Fruit fly (Drosophila melanogaster) whole organism, embryonic: Measurements from ENCODE around the gene qtc.

ENCODE experiments used
- Atf6 ChIP-seq: fragments of 200-800 bp; sonication (Bioruptor generic); IDR thresholded peaks from 2 replicates; pipeline ENCODE4 v1.3.6; 2022; ENCODE audit warnings: missing biosample characterization, missing genetic modification characterization
- CG12071 ChIP-seq: fragments of 200-800 bp; sonication (Bioruptor generic); optimal IDR thresholded peaks from 3 replicates; lab custom pipeline; 2018; ENCODE audit warnings: missing biosample characterization, mild to moderate bottlenecking, missing genetic modification characterization
- CG12391 ChIP-seq: fragments of 200-800 bp; sonication (Bioruptor generic); optimal IDR thresholded peaks from 3 replicates; lab custom pipeline; 2018; ENCODE audit warnings: missing biosample characterization, mild to moderate bottlenecking, missing genetic modification characterization, moderate library complexity
- CG12769 ChIP-seq: fragments of 200-800 bp; sonication (Bioruptor generic); optimal IDR thresholded peaks from 2 replicates; lab custom pipeline; 2019; ENCODE audit warnings: missing biosample characterization, mild to moderate bottlenecking, missing genetic modification characterization, moderate library complexity
- CG13424 ChIP-seq: fragments of 200-800 bp; sonication (Bioruptor generic); optimal IDR thresholded peaks from 2 replicates; lab custom pipeline; 2019; ENCODE audit warnings: missing biosample characterization, mild to moderate bottlenecking, missing genetic modification characterization, moderate library complexity
- CG17186 ChIP-seq: fragments of 200-800 bp; sonication (Bioruptor generic); optimal IDR thresholded peaks from 3 replicates; lab custom pipeline; 2017; ENCODE audit warnings: missing biosample characterization, missing genetic modification reagents, missing genetic modification characterization
- CG17361 ChIP-seq: fragments of 200-800 bp; sonication (Bioruptor generic); IDR thresholded peaks from 3 replicates; pipeline ENCODE4 v1.3.6; 2022; ENCODE audit warnings: missing biosample characterization, missing genetic modification characterization
- CG2120 ChIP-seq: fragments of 200-800 bp; sonication (Bioruptor generic); optimal IDR thresholded peaks from 3 replicates; lab custom pipeline; 2016; ENCODE audit warnings: missing biosample characterization, missing genetic modification characterization
- CG3847 ChIP-seq: fragments of 200-800 bp; sonication (Bioruptor generic); IDR thresholded peaks from 2 replicates; pipeline ENCODE4 v1.3.6; 2022; ENCODE audit warnings: missing biosample characterization, missing genetic modification characterization
- CG4360 ChIP-seq: fragments of 200-800 bp; sonication (Bioruptor generic); IDR thresholded peaks from 2 replicates; pipeline ENCODE4 v1.3.6; 2022; ENCODE audit warnings: missing biosample characterization, missing genetic modification characterization
- CG7963 ChIP-seq: fragments of 200-800 bp; sonication (Bioruptor generic); IDR thresholded peaks from 3 replicates; pipeline ENCODE4 v1.3.6; 2022; ENCODE audit warnings: missing biosample characterization, missing genetic modification characterization; ENCODE audit not compliant: partially characterized antibody
- CG8290 ChIP-seq, 3 experiments: fragments of 200-800 bp; sonication (Bioruptor generic); optimal IDR thresholded peaks; 2 replicates each; lab custom pipeline; 2016 to 2019; ENCODE audit warnings: missing biosample characterization in 3 of 3, missing genetic modification characterization in 3 of 3, mild to moderate bottlenecking in 2 of 3, moderate library complexity in 1 of 3
- CG8765 ChIP-seq: fragments of 200-800 bp; sonication (Bioruptor generic); IDR thresholded peaks from 2 replicates; pipeline ENCODE4 v1.3.6; 2022; ENCODE audit warnings: missing biosample characterization, missing genetic modification characterization
- CG9727 ChIP-seq: fragments of 200-800 bp; sonication (Bioruptor generic); optimal IDR thresholded peaks from 3 replicates; lab custom pipeline; 2017; ENCODE audit warnings: missing biosample characterization, mild to moderate bottlenecking, missing genetic modification characterization
- CHES-1-like ChIP-seq: fragments of 200-800 bp; sonication (Bioruptor generic); optimal IDR thresholded peaks from 2 replicates; lab custom pipeline; 2016; ENCODE audit warnings: missing biosample characterization, missing genetic modification characterization
- CTCF ChIP-seq: fragments of 200-800 bp; sonication (Bioruptor generic); optimal IDR thresholded peaks from 2 replicates; lab custom pipeline; 2017; ENCODE audit warnings: missing biosample characterization, mild to moderate bottlenecking, missing genetic modification characterization, moderate library complexity
- CoRest ChIP-seq: fragments of 200-800 bp; sonication (Bioruptor generic); optimal IDR thresholded peaks from 3 replicates; lab custom pipeline; 2018; ENCODE audit warnings: missing biosample characterization, mild to moderate bottlenecking, missing genetic modification characterization, moderate library complexity
- Dad ChIP-seq: fragments of 200-800 bp; sonication (Bioruptor generic); optimal IDR thresholded peaks from 3 replicates; lab custom pipeline; 2016; ENCODE audit warnings: missing biosample characterization, missing genetic modification characterization
- Doc3 ChIP-seq: fragments of 200-800 bp; sonication (Bioruptor generic); IDR thresholded peaks from 3 replicates; pipeline ENCODE4 v1.3.6; 2022; ENCODE audit warnings: missing biosample characterization, missing genetic modification characterization; ENCODE audit not compliant: partially characterized antibody
- E2f1 ChIP-seq: fragments of 200-800 bp; sonication (Bioruptor generic); IDR thresholded peaks from 2 replicates; pipeline ENCODE4 v1.3.6; 2022; ENCODE audit warnings: missing biosample characterization, missing genetic modification characterization
- E2f2 ChIP-seq: fragments of 200-800 bp; sonication (Bioruptor generic); IDR thresholded peaks from 2 replicates; pipeline ENCODE4 v1.3.6; 2022; ENCODE audit warnings: missing biosample characterization, missing genetic modification characterization
- Fer2 ChIP-seq: fragments of 200-800 bp; sonication (Bioruptor generic); optimal IDR thresholded peaks from 2 replicates; lab custom pipeline; 2018; ENCODE audit warnings: missing biosample characterization, mild to moderate bottlenecking, missing genetic modification characterization, moderate library complexity
- HLHmδ ChIP-seq: fragments of 200-800 bp; sonication (Bioruptor generic); optimal IDR thresholded peaks from 2 replicates; lab custom pipeline; 2018; ENCODE audit warnings: missing biosample characterization, mild to moderate bottlenecking, missing genetic modification characterization, moderate library complexity
- HmgZ ChIP-seq: fragments of 200-800 bp; sonication (Bioruptor generic); optimal IDR thresholded peaks from 2 replicates; lab custom pipeline; 2018; ENCODE audit warnings: missing biosample characterization, mild to moderate bottlenecking, missing genetic modification characterization
- Hr51 ChIP-seq, 2 experiments: fragments of 200-800 bp; sonication (Bioruptor generic); optimal IDR thresholded peaks; 2 replicates in 1 of 2; 3 replicates in 1 of 2; lab custom pipeline; 2016 to 2018; ENCODE audit warnings: missing biosample characterization in 2 of 2, missing genetic modification characterization in 2 of 2, mild to moderate bottlenecking in 1 of 2, moderate library complexity in 1 of 2
- Jarid2 ChIP-seq: fragments of 200-800 bp; sonication (Bioruptor generic); optimal IDR thresholded peaks from 3 replicates; lab custom pipeline; 2017; ENCODE audit warnings: mild to moderate bottlenecking, missing biosample characterization, missing genetic modification reagents, missing genetic modification characterization
- MTF-1 ChIP-seq: fragments of 200-800 bp; sonication (Bioruptor generic); optimal IDR thresholded peaks from 2 replicates; lab custom pipeline; 2018; ENCODE audit warnings: missing biosample characterization, mild to moderate bottlenecking, missing genetic modification characterization, borderline replicate concordance
- Myb ChIP-seq: fragments of 200-800 bp; sonication (Bioruptor generic); optimal IDR thresholded peaks from 2 replicates; lab custom pipeline; 2016; ENCODE audit warnings: missing biosample characterization, missing genetic modification characterization
- Sry-β ChIP-seq: fragments of 200-800 bp; sonication (Bioruptor generic); optimal IDR thresholded peaks from 2 replicates; lab custom pipeline; 2018; ENCODE audit warnings: missing biosample characterization, mild to moderate bottlenecking, missing genetic modification characterization, moderate library complexity
- Sry-δ ChIP-seq: fragments of 200-800 bp; sonication (Bioruptor generic); optimal IDR thresholded peaks from 2 replicates; lab custom pipeline; 2016; ENCODE audit warnings: missing biosample characterization, missing genetic modification characterization
- chm ChIP-seq: fragments of 200-800 bp; sonication (Bioruptor generic); IDR thresholded peaks from 2 replicates; pipeline ENCODE4 v1.3.6; 2022; ENCODE audit warnings: missing biosample characterization, missing genetic modification characterization
- dm ChIP-seq: fragments of 200-800 bp; sonication (Bioruptor generic); optimal IDR thresholded peaks from 3 replicates; lab custom pipeline; 2016; ENCODE audit warnings: missing biosample characterization, missing genetic modification characterization
- dmrt11E ChIP-seq: fragments of 200-800 bp; sonication (Bioruptor generic); optimal IDR thresholded peaks from 3 replicates; lab custom pipeline; 2018; ENCODE audit warnings: missing biosample characterization, mild to moderate bottlenecking, missing genetic modification characterization, moderate library complexity
- gce ChIP-seq: fragments of 200-800 bp; sonication (Bioruptor generic); IDR thresholded peaks from 3 replicates; pipeline ENCODE4 v1.3.6; 2022; ENCODE audit warnings: missing biosample characterization, missing genetic modification characterization
- gfzf ChIP-seq: fragments of 200-800 bp; sonication (Bioruptor generic); optimal IDR thresholded peaks from 2 replicates; lab custom pipeline; 2016; ENCODE audit warnings: missing biosample characterization, mild to moderate bottlenecking, missing genetic modification characterization, moderate library complexity
- insv ChIP-seq, 2 experiments: fragments of 200-800 bp; sonication (Bioruptor generic); optimal IDR thresholded peaks; 3 replicates each; lab custom pipeline; 2016 to 2018; ENCODE audit warnings: missing biosample characterization in 2 of 2, missing genetic modification characterization in 2 of 2
- lab ChIP-seq: fragments of 200-800 bp; sonication (Bioruptor generic); optimal IDR thresholded peaks from 3 replicates; lab custom pipeline; 2017; ENCODE audit warnings: missing biosample characterization, missing genetic modification characterization, mild to moderate bottlenecking, moderate library complexity, missing genetic modification reagents
- mld ChIP-seq: fragments of 200-800 bp; sonication (Bioruptor generic); IDR thresholded peaks from 3 replicates; pipeline ENCODE4 v1.3.6; 2022; ENCODE audit warnings: missing biosample characterization, missing genetic modification characterization; ENCODE audit not compliant: partially characterized antibody
- nerfin-1 ChIP-seq: fragments of 200-800 bp; sonication (Bioruptor generic); optimal IDR thresholded peaks from 3 replicates; lab custom pipeline; 2019; ENCODE audit warnings: missing biosample characterization, mild to moderate bottlenecking, missing genetic modification characterization, moderate library complexity
- pho ChIP-seq: fragments of 200-800 bp; sonication (Bioruptor generic); optimal IDR thresholded peaks from 2 replicates; lab custom pipeline; 2016; ENCODE audit warnings: missing biosample characterization, missing genetic modification characterization
- pum ChIP-seq: fragments of 200-800 bp; sonication (Bioruptor generic); optimal IDR thresholded peaks from 2 replicates; lab custom pipeline; 2016; ENCODE audit warnings: missing biosample characterization, missing genetic modification characterization
- shn ChIP-seq: fragments of 200-800 bp; sonication (Bioruptor generic); optimal IDR thresholded peaks from 3 replicates; lab custom pipeline; 2016; ENCODE audit warnings: missing biosample characterization, missing genetic modification characterization
- sna ChIP-seq: fragments of 200-800 bp; sonication (Bioruptor generic); IDR thresholded peaks from 2 replicates; pipeline ENCODE4 v1.3.6; 2022; ENCODE audit warnings: missing biosample characterization, missing genetic modification characterization; ENCODE audit not compliant: partially characterized antibody
- toy ChIP-seq: fragments of 200-800 bp; sonication (Bioruptor generic); IDR thresholded peaks from 2 replicates; pipeline ENCODE4 v1.3.6; 2022; ENCODE audit warnings: missing biosample characterization, missing genetic modification characterization
- trem ChIP-seq: fragments of 200-800 bp; optimal IDR thresholded peaks from 3 replicates; lab custom pipeline; 2019; ENCODE audit warnings: missing biosample characterization, mild to moderate bottlenecking, missing genetic modification characterization, moderate library complexity
- trh ChIP-seq: fragments of 200-800 bp; sonication (Bioruptor generic); optimal IDR thresholded peaks from 2 replicates; lab custom pipeline; 2016; ENCODE audit warnings: missing biosample characterization, missing genetic modification characterization
- vvl ChIP-seq: fragments of 200-800 bp; sonication (Bioruptor generic); IDR thresholded peaks from 2 replicates; pipeline ENCODE4 v1.3.6; 2022; ENCODE audit warnings: missing biosample characterization, missing genetic modification characterization
- zen ChIP-seq: fragments of 200-800 bp; sonication (Bioruptor generic); optimal IDR thresholded peaks from 3 replicates; lab custom pipeline; 2018; ENCODE audit warnings: missing biosample characterization, mild to moderate bottlenecking, missing genetic modification characterization, moderate library complexity
- zen2 ChIP-seq: fragments of 200-800 bp; sonication (Bioruptor generic); IDR thresholded peaks from 3 replicates; pipeline ENCODE4 v1.3.6; 2022; ENCODE audit warnings: missing biosample characterization, missing genetic modification characterization; ENCODE audit not compliant: partially characterized antibody

Gene qtc

dm6 chr2L:5054953-5055352 lies 5.7 kb upstream of the qtc start, which contains the start of the genes CG14036 and His3.3A (continued):
- TF ChIP-seq Jarid2 (GFP tag; lab: Kevin White, UChicago) (peak; percentile 45), HmgZ (peak; percentile 74), Sry-β (GFP tag; lab: Kevin White, UChicago) (peak; percentile 1), dmrt11E (peak; percentile 11), Fer2 (tag; lab: Kevin White, UChicago) (no peak), lab (peak; percentile 35), nerfin-1 (tag; lab: Kevin White, UChicago) (peak; percentile 20), gfzf (GFP tag; lab: Kevin White, UChicago) (peak; percentile 73), Dad (GFP tag; lab: Kevin White, UChicago) (peak; percentile 41), Atf6 (GFP tag; lab: Robert Waterston, UW) (no peak), CG4360 (GFP tag; lab: Robert Waterston, UW) (no peak), CG12391 (tag; lab: Kevin White, UChicago) (peak; percentile 42), shn (peak; percentile 21), Sry-δ (GFP tag; lab: Kevin White, UChicago) (peak; percentile 65), CG3847 (GFP tag; lab: Robert Waterston, UW) (peak; percentile 35; the same call in 1 of the 2 replicates), E2f1 (peak; percentile 41; the same call in 1 of the 2 replicates), CG2120 (GFP tag; lab: Kevin White, UChicago) (peak; percentile 46), HLHmδ (GFP tag; lab: Kevin White, UChicago) (peak; percentile 74), CHES-1-like (GFP tag; lab: Kevin White, UChicago) (peak; percentile 53), CG13424 (tag; lab: Kevin White, UChicago) (peak; percentile 43), E2f2 (GFP tag; lab: Robert Waterston, UW) (peak; percentile 91), insv (GFP tag; optimal IDR thresholded peaks at IDR 0.05; lab: Kevin White, UChicago) (peak in 1 of 2 experiments; percentile 14), CG9727 (peak; percentile 32), CG8765 (GFP tag; lab: Robert Waterston, UW) (no peak), CG17361 (GFP tag; lab: Robert Waterston, UW) (peak; percentile 40; the same call in 1 of the 3 replicates), MTF-1 (GFP tag; lab: Kevin White, UChicago) (no peak), dm (GFP tag; lab: Kevin White, UChicago) (peak; percentile 29), trh (GFP tag; lab: Kevin White, UChicago) (no peak), CG17186 (GFP tag; lab: Kevin White, UChicago) (peak; percentile 56), pho (GFP tag; lab: Kevin White, UChicago) (peak; percentile 21), CoRest (tag; lab: Kevin White, UChicago) (peak; percentile 30), vvl (GFP tag; lab: Robert Waterston, UW) (0 out of 2 replicates have a peak, but pooled peaks have one; percentile 47), gce (0 out of 3 replicates have a peak, but pooled peaks have one; percentile 16), CTCF (GFP tag; lab: Kevin White, UChicago) (peak; percentile 33), CG12769 (tag; lab: Kevin White, UChicago) (peak; percentile 20), trem (tag; lab: Kevin White, UChicago) (peak; percentile 75), zen (tag; lab: Kevin White, UChicago) (peak; percentile 25), Hr51 (GFP tag; optimal IDR thresholded peaks at IDR 0.05; lab: Kevin White, UChicago) (peak in 1 of 2 experiments; percentile 22), Doc3 (peak; percentile 49; the same call in 1 of the 3 replicates), Myb (GFP tag; lab: Kevin White, UChicago) (peak; percentile 75), mld (GFP tag; lab: Robert Waterston, UW) (0 out of 3 replicates have a peak, but pooled peaks have one; percentile 41), pum (GFP tag; lab: Kevin White, UChicago) (no peak), CG12071 (no peak), chm (GFP tag; lab: Robert Waterston, UW) (peak; percentile 27; the same call in 1 of the 2 replicates), sna (GFP tag; lab: Robert Waterston, UW) (peak; percentile 66), CG8290 (GFP tag; optimal IDR thresholded peaks at IDR 0.05; lab: Kevin White, UChicago) (no peak), CG8290 (tag; optimal IDR thresholded peaks at IDR 0.05; lab: Kevin White, UChicago) (peak in 1 of 2 experiments; percentile 75), toy (GFP tag; lab: Robert Waterston, UW) (no peak), zen2 (GFP tag; lab: Robert Waterston, UW) (peak; percentile 52; the same call in 2 of the 3 replicates), CG7963 (GFP tag; lab: Robert Waterston, UW) (0 out of 3 replicates have a peak, but pooled peaks have one; percentile 20)
